Worm (Caenorhabditis elegans) whole organism, midembryonic: ENCODE results near the gene npr-32.

ENCODE experiments used
- T22C8.4 ChIP-seq: fragments of 200-800 bp; sonication (Bioruptor generic); IDR thresholded peaks from 2 replicates; pipeline ENCODE4 v1.3.6; 2022; ENCODE audit warnings: missing genetic modification characterization, missing compliant biosample characterization
- cog-1 ChIP-seq: sonication (generic microtip); optimal IDR thresholded peaks from 2 replicates; lab custom pipeline; 2016; ENCODE audit warnings: missing genetic modification characterization, missing compliant biosample characterization
- flt-1 ChIP-seq: fragments of 200-800 bp; sonication (Bioruptor generic); IDR thresholded peaks from 2 replicates; pipeline ENCODE4 v1.3.6; 2022; ENCODE audit warnings: missing genetic modification characterization, missing compliant biosample characterization
- klf-2 ChIP-seq: fragments of 200-800 bp; sonication (Bioruptor generic); conservative IDR thresholded peaks from 2 replicates; pipeline ENCODE4 v1.3.6; 2022; ENCODE audit warnings: missing genetic modification reagents, missing genetic modification characterization, missing compliant biosample characterization
- med-1 ChIP-seq: sonication (generic microtip); optimal IDR thresholded peaks from 2 replicates; lab custom pipeline; 2017; ENCODE audit warnings: missing genetic modification characterization, mild to moderate bottlenecking, missing compliant biosample characterization, antibody characterized with exemption, missing genetic modification reagents; ENCODE audit not compliant: insufficient read depth
- ref-1 ChIP-seq: fragments of 200-800 bp; sonication (Bioruptor generic); conservative IDR thresholded peaks from 2 replicates; pipeline ENCODE4 v1.3.6; 2022; ENCODE audit warnings: missing genetic modification reagents, missing genetic modification characterization, missing compliant biosample characterization
- tab-1 ChIP-seq: fragments of 200-800 bp; sonication (Bioruptor generic); IDR thresholded peaks from 2 replicates; pipeline ENCODE4 v1.3.6; 2022; ENCODE audit warnings: missing genetic modification characterization, missing compliant biosample characterization
- ztf-23 ChIP-seq: fragments of 200-800 bp; sonication (Bioruptor generic); IDR thresholded peaks from 2 replicates; pipeline ENCODE4 v1.3.6; 2022; ENCODE audit warnings: missing genetic modification reagents, missing genetic modification characterization, missing compliant biosample characterization
- ztf-29 ChIP-seq: fragments of 200-800 bp; sonication (Bioruptor generic); IDR thresholded peaks from 2 replicates; pipeline ENCODE4 v1.3.6; 2022; ENCODE audit warnings: missing genetic modification reagents, missing genetic modification characterization, missing compliant biosample characterization

DNA sequence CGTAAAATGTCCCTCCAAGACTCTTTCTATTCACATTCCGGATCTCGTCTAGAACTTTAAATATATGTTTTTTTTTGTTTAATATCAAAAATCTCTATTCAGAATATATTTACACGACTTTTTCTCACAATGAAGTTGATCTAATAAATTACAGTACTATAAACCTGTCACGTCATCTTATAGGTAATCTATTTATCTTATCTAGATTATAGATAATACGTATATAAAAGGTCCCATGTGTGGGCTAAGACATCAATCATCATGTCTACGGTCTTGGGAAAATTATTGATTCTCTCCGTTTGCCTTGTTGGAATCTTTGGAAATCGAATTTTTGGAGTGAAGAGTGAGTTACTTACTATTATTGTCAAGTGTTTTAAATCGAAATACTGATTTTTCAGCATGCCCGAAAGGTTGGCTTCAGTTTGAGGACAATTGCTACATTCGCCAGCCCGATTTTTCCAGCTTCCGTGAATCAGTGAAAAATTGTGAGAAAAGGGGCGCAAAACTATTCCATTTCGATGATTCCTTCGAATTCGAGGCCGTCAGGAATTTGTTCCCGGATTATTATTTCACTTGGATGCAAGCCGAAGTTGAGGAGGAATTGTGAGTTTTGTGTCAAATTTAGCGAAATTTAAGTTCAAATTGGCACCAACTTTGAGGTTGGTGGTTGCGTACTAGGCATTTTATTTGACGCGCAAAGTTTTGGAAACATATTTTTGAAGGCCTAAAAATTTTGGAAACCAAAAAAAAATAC, 46.0 kb upstream of the npr-32 start, which contains the start of gene clec-196:
- TF ChIP-seq klf-2 (GFP tag; lab: Robert Waterston, UW) (no peak), ztf-23 (GFP tag; lab: Robert Waterston, UW) (no peak), flt-1 (GFP tag; lab: Robert Waterston, UW) (no peak), ztf-29 (GFP tag; lab: Robert Waterston, UW) (no peak), tab-1 (GFP tag; lab: Robert Waterston, UW) (no peak), med-1 (GFP tag; lab: Kevin White, UChicago) (no peak), ref-1 (GFP tag; lab: Robert Waterston, UW) (no peak), cog-1 (tag; lab: Kevin White, UChicago) (no peak), T22C8.4 (no peak)
